Fruit fly (Drosophila melanogaster) whole organism, embryonic: ENCODE results near the gene CG13921.
A peak's percentile ranks its signal among the peaks of the same experiment; 100 is the strongest.

ENCODE experiments used
- B-H2 ChIP-seq: fragments of 200-800 bp; sonication (Bioruptor generic); optimal IDR thresholded peaks from 2 replicates; lab custom pipeline; 2018; ENCODE audit warnings: missing biosample characterization, mild to moderate bottlenecking, missing genetic modification characterization
- CG10654 ChIP-seq: fragments of 200-800 bp; sonication (Bioruptor generic); optimal IDR thresholded peaks from 2 replicates; lab custom pipeline; 2016; ENCODE audit warnings: missing biosample characterization, missing genetic modification characterization
- CG13424 ChIP-seq: fragments of 200-800 bp; sonication (Bioruptor generic); optimal IDR thresholded peaks from 2 replicates; lab custom pipeline; 2019; ENCODE audit warnings: missing biosample characterization, mild to moderate bottlenecking, missing genetic modification characterization, moderate library complexity
- CG14965 ChIP-seq: fragments of 200-800 bp; sonication (Bioruptor generic); optimal IDR thresholded peaks from 2 replicates; lab custom pipeline; 2016; ENCODE audit warnings: missing biosample characterization, missing genetic modification characterization, borderline replicate concordance
- CG15601 ChIP-seq: fragments of 200-800 bp; sonication (Bioruptor generic); optimal IDR thresholded peaks from 3 replicates; lab custom pipeline; 2019; ENCODE audit warnings: missing biosample characterization, mild to moderate bottlenecking, missing genetic modification characterization, moderate library complexity
- CG15696 ChIP-seq: fragments of 200-800 bp; sonication (Bioruptor generic); optimal IDR thresholded peaks from 2 replicates; lab custom pipeline; 2019; ENCODE audit warnings: missing biosample characterization, mild to moderate bottlenecking, missing genetic modification characterization, moderate library complexity
- CG18619 ChIP-seq: fragments of 200-800 bp; sonication (Bioruptor generic); optimal IDR thresholded peaks from 3 replicates; lab custom pipeline; 2017; ENCODE audit warnings: missing biosample characterization, mild to moderate bottlenecking, missing genetic modification characterization
- CG2116 ChIP-seq: fragments of 200-800 bp; sonication (Bioruptor generic); optimal IDR thresholded peaks from 3 replicates; lab custom pipeline; 2018; ENCODE audit warnings: missing biosample characterization, mild to moderate bottlenecking, missing genetic modification characterization
- CG3065 ChIP-seq: fragments of 200-800 bp; sonication (Bioruptor generic); optimal IDR thresholded peaks from 2 replicates; lab custom pipeline; 2016; ENCODE audit warnings: missing biosample characterization, missing genetic modification characterization
- CG3281 ChIP-seq: fragments of 200-800 bp; sonication (Bioruptor generic); optimal IDR thresholded peaks from 3 replicates; lab custom pipeline; 2017; ENCODE audit warnings: missing biosample characterization, mild to moderate bottlenecking, missing genetic modification characterization
- CG33213 ChIP-seq: fragments of 200-800 bp; sonication (Bioruptor generic); optimal IDR thresholded peaks from 3 replicates; lab custom pipeline; 2016; ENCODE audit warnings: missing biosample characterization, missing genetic modification characterization
- CG4328 ChIP-seq: fragments of 200-800 bp; sonication (Bioruptor generic); optimal IDR thresholded peaks from 3 replicates; lab custom pipeline; 2017; ENCODE audit warnings: missing biosample characterization, missing genetic modification reagents, missing genetic modification characterization
- CG4404 ChIP-seq: fragments of 200-800 bp; sonication (Bioruptor generic); IDR thresholded peaks from 2 replicates; pipeline ENCODE4 v1.3.6; 2022; ENCODE audit warnings: missing biosample characterization, missing genetic modification characterization
- CG4730 ChIP-seq: fragments of 200-800 bp; sonication (Bioruptor generic); IDR thresholded peaks from 2 replicates; pipeline ENCODE4 v1.3.6; 2022; ENCODE audit warnings: missing biosample characterization, missing genetic modification characterization
- CG6791 ChIP-seq: fragments of 200-800 bp; sonication (Bioruptor generic); IDR thresholded peaks from 3 replicates; pipeline ENCODE4 v1.3.6; 2022; ENCODE audit warnings: missing biosample characterization, missing genetic modification characterization; ENCODE audit not compliant: partially characterized antibody
- CG7372 ChIP-seq: fragments of 200-800 bp; sonication (Bioruptor generic); IDR thresholded peaks from 2 replicates; pipeline ENCODE4 v1.3.6; 2022; ENCODE audit warnings: missing biosample characterization, missing genetic modification characterization
- CG9932 ChIP-seq: fragments of 200-800 bp; sonication (Bioruptor generic); IDR thresholded peaks from 2 replicates; pipeline ENCODE4 v1.3.6; 2022; ENCODE audit warnings: missing biosample characterization, missing genetic modification characterization
- Ets97D ChIP-seq: fragments of 200-800 bp; sonication (Bioruptor generic); optimal IDR thresholded peaks from 3 replicates; lab custom pipeline; 2016; ENCODE audit warnings: missing biosample characterization, missing genetic modification characterization
- Fer1 ChIP-seq: fragments of 200-800 bp; sonication (Bioruptor generic); optimal IDR thresholded peaks from 2 replicates; lab custom pipeline; 2017; ENCODE audit warnings: missing biosample characterization, mild to moderate bottlenecking, missing genetic modification characterization
- HLH3B ChIP-seq: fragments of 200-800 bp; sonication (Bioruptor generic); IDR thresholded peaks from 2 replicates; pipeline ENCODE4 v1.3.6; 2022; ENCODE audit warnings: missing biosample characterization, missing genetic modification characterization
- HmgD ChIP-seq: fragments of 200-800 bp; sonication (Bioruptor generic); optimal IDR thresholded peaks from 3 replicates; lab custom pipeline; 2016; ENCODE audit warnings: missing biosample characterization, missing genetic modification characterization
- Hr3 ChIP-seq: fragments of 200-800 bp; sonication (Bioruptor generic); optimal IDR thresholded peaks from 3 replicates; lab custom pipeline; 2016; ENCODE audit warnings: missing biosample characterization, missing genetic modification characterization
- Mad ChIP-seq: fragments of 200-800 bp; sonication (Bioruptor generic); optimal IDR thresholded peaks from 2 replicates; lab custom pipeline; 2016; ENCODE audit warnings: missing biosample characterization, missing genetic modification characterization
- Neu2 ChIP-seq: fragments of 200-800 bp; sonication (Bioruptor generic); optimal IDR thresholded peaks from 3 replicates; lab custom pipeline; 2016; ENCODE audit warnings: missing biosample characterization, missing genetic modification characterization, borderline replicate concordance
- Nf-YA ChIP-seq: fragments of 200-800 bp; sonication (Bioruptor generic); IDR thresholded peaks from 2 replicates; pipeline ENCODE4 v1.3.6; 2022; ENCODE audit warnings: missing biosample characterization, missing genetic modification characterization
- Sox100B ChIP-seq: fragments of 200-800 bp; sonication (Bioruptor generic); optimal IDR thresholded peaks from 3 replicates; lab custom pipeline; 2018; ENCODE audit warnings: missing biosample characterization, mild to moderate bottlenecking, missing genetic modification characterization
- Sox102F ChIP-seq: fragments of 200-800 bp; sonication (Bioruptor generic); optimal IDR thresholded peaks from 2 replicates; lab custom pipeline; 2018; ENCODE audit warnings: missing biosample characterization, mild to moderate bottlenecking, missing genetic modification characterization, moderate library complexity
- Usf ChIP-seq: fragments of 200-800 bp; sonication (Bioruptor generic); optimal IDR thresholded peaks from 2 replicates; lab custom pipeline; 2017; ENCODE audit warnings: missing genotype, missing biosample characterization, missing genetic modification characterization
- abd-A ChIP-seq: fragments of 200-800 bp; sonication (Bioruptor generic); optimal IDR thresholded peaks from 3 replicates; lab custom pipeline; 2019; ENCODE audit warnings: missing biosample characterization, mild to moderate bottlenecking, missing genetic modification characterization, moderate library complexity
- ara ChIP-seq: fragments of 200-800 bp; sonication (Bioruptor generic); IDR thresholded peaks from 2 replicates; pipeline ENCODE4 v1.3.6; 2022; ENCODE audit warnings: missing biosample characterization, missing genetic modification characterization
- bcd ChIP-seq: fragments of 200-800 bp; sonication (Bioruptor generic); optimal IDR thresholded peaks from 2 replicates; lab custom pipeline; 2017; ENCODE audit warnings: missing biosample characterization, mild to moderate bottlenecking, missing genetic modification characterization
- bigmax ChIP-seq: fragments of 200-800 bp; sonication (Bioruptor generic); optimal IDR thresholded peaks from 2 replicates; lab custom pipeline; 2018; ENCODE audit warnings: missing biosample characterization, mild to moderate bottlenecking, missing genetic modification characterization
- btn ChIP-seq: fragments of 200-800 bp; sonication (Bioruptor generic); optimal IDR thresholded peaks from 2 replicates; lab custom pipeline; 2016; ENCODE audit warnings: missing biosample characterization, missing genetic modification characterization
- chif ChIP-seq, 2 experiments: fragments of 200-800 bp; sonication (Bioruptor generic); optimal IDR thresholded peaks; 3 replicates each; lab custom pipeline; 2016; ENCODE audit warnings: missing biosample characterization in 2 of 2, missing genetic modification characterization in 2 of 2
- cwo ChIP-seq: fragments of 200-800 bp; sonication (Bioruptor generic); optimal IDR thresholded peaks from 3 replicates; lab custom pipeline; 2017; ENCODE audit warnings: missing biosample characterization, missing genetic modification characterization, mild to moderate bottlenecking, moderate library complexity, missing genetic modification reagents
- fu2 ChIP-seq: fragments of 200-800 bp; sonication (Bioruptor generic); optimal IDR thresholded peaks from 2 replicates; lab custom pipeline; 2016; ENCODE audit warnings: missing biosample characterization, missing genetic modification characterization
- jigr1 ChIP-seq: fragments of 200-800 bp; sonication (Bioruptor generic); IDR thresholded peaks from 3 replicates; pipeline ENCODE4 v1.3.6; 2022; ENCODE audit warnings: missing biosample characterization, missing genetic modification characterization
- kay ChIP-seq: fragments of 200-800 bp; sonication (Bioruptor generic); optimal IDR thresholded peaks from 2 replicates; lab custom pipeline; 2016; ENCODE audit warnings: missing biosample characterization, missing genetic modification characterization
- ken ChIP-seq: fragments of 200-800 bp; sonication (Bioruptor generic); IDR thresholded peaks from 3 replicates; pipeline ENCODE4 v1.3.6; 2022; ENCODE audit warnings: missing biosample characterization, missing genetic modification characterization
- mam ChIP-seq: fragments of 200-800 bp; sonication (Bioruptor generic); optimal IDR thresholded peaks from 3 replicates; lab custom pipeline; 2016; ENCODE audit warnings: missing biosample characterization, missing genetic modification characterization
- nau ChIP-seq: fragments of 200-800 bp; sonication (Bioruptor generic); optimal IDR thresholded peaks from 3 replicates; lab custom pipeline; 2017; ENCODE audit warnings: missing biosample characterization, mild to moderate bottlenecking, missing genetic modification characterization, missing genetic modification reagents
- nerfin-1 ChIP-seq: fragments of 200-800 bp; sonication (Bioruptor generic); optimal IDR thresholded peaks from 3 replicates; lab custom pipeline; 2019; ENCODE audit warnings: missing biosample characterization, mild to moderate bottlenecking, missing genetic modification characterization, moderate library complexity
- odd ChIP-seq: fragments of 200-800 bp; sonication (Bioruptor generic); optimal IDR thresholded peaks from 2 replicates; lab custom pipeline; 2017; ENCODE audit warnings: missing biosample characterization, mild to moderate bottlenecking, missing genetic modification characterization
- onecut ChIP-seq: fragments of 200-800 bp; sonication (Bioruptor generic); IDR thresholded peaks from 2 replicates; pipeline ENCODE4 v1.3.6; 2022; ENCODE audit warnings: missing biosample characterization, missing genetic modification characterization
- prd ChIP-seq, 3 experiments: fragments of >200 bp in 2 of 3; fragments of 200-800 bp in 1 of 3; sonication (Bioruptor generic) in 1 of 3; optimal IDR thresholded peaks in 2 of 3; IDR thresholded peaks in 1 of 3; 2 replicates in 2 of 3; 3 replicates in 1 of 3; pipeline versions ENCODE4 v1.3.6 to Lab custom; 2017 to 2022; ENCODE audit warnings: missing biosample characterization in 1 of 3, missing genetic modification characterization in 1 of 3
- ranshi ChIP-seq: fragments of 200-800 bp; sonication (Bioruptor generic); IDR thresholded peaks from 2 replicates; pipeline ENCODE4 v1.3.6; 2022; ENCODE audit warnings: missing biosample characterization, missing genetic modification characterization
- ttk ChIP-seq: fragments of 200-800 bp; sonication (Bioruptor generic); IDR thresholded peaks from 2 replicates; pipeline ENCODE4 v2.1.2; 2022; ENCODE audit warnings: missing biosample characterization, missing genetic modification characterization
- tx ChIP-seq: fragments of 200-800 bp; sonication (Bioruptor generic); optimal IDR thresholded peaks from 2 replicates; lab custom pipeline; 2016; ENCODE audit warnings: missing biosample characterization, missing genetic modification characterization

CG13921 gene

dm6 chr3L:1746338-1747199 is at the start of gene CG13921 (continued):
- TF ChIP-seq Usf (GFP tag; lab: Kevin White, UChicago) (peak; percentile 99), Fer1 (GFP tag; lab: Kevin White, UChicago) (peak; percentile 97), Neu2 (GFP tag; lab: Kevin White, UChicago) (peak; percentile 99), cwo (GFP tag; lab: Kevin White, UChicago) (peak; percentile 95), Sox100B (GFP tag; lab: Kevin White, UChicago) (peak; percentile 97), CG13424 (peak; percentile 99), nau (GFP tag; lab: Kevin White, UChicago) (no peak), CG33213 (peak; percentile 99), HLH3B (GFP tag; lab: Robert Waterston, UW) (peak; percentile 99), Mad (GFP tag; lab: Kevin White, UChicago) (peak; percentile 99), CG14965 (GFP tag; lab: Kevin White, UChicago) (peak; percentile 93), prd (optimal IDR thresholded peaks at IDR 0.05; lab: Kevin White, UChicago) (no peak), prd (GFP tag; IDR thresholded peaks at IDR 0.05; lab: Robert Waterston, UW) (peak; percentile 100), CG3065 (GFP tag; lab: Kevin White, UChicago) (peak; percentile 98), CG10654 (GFP tag; lab: Kevin White, UChicago) (peak; percentile 99), ttk (GFP tag; lab: Robert Waterston, UW) (peak; percentile 99), HmgD (GFP tag; lab: Kevin White, UChicago) (peak; percentile 96), CG15696 (peak; percentile 100), abd-A (tag; lab: Kevin White, UChicago) (peak; percentile 69), CG15601 (peak; percentile 97), B-H2 (GFP tag; lab: Kevin White, UChicago) (peak; percentile 80), CG9932 (GFP tag; lab: Robert Waterston, UW) (peak; percentile 99), jigr1 (GFP tag; lab: Robert Waterston, UW) (peak; percentile 98), Hr3 (peak; percentile 98), onecut (GFP tag; lab: Robert Waterston, UW) (peak; percentile 99), bigmax (peak; percentile 63), ranshi (peak; percentile 99), CG2116 (GFP tag; lab: Kevin White, UChicago) (peak; percentile 86), fu2 (GFP tag; lab: Kevin White, UChicago) (peak; percentile 97), CG6791 (no peak), tx (GFP tag; lab: Kevin White, UChicago) (peak; percentile 98), btn (GFP tag; lab: Kevin White, UChicago) (peak; percentile 99), chif (GFP tag; optimal IDR thresholded peaks at IDR 0.05; lab: Kevin White, UChicago) (peak; percentile 99 to 100), bcd (GFP tag; lab: Kevin White, UChicago) (peak; percentile 99), nerfin-1 (tag; lab: Kevin White, UChicago) (peak; percentile 98), Nf-YA (GFP tag; lab: Robert Waterston, UW) (peak; percentile 98), Ets97D (peak; percentile 95), CG4328 (peak; percentile 95), odd (GFP tag; lab: Kevin White, UChicago) (peak; percentile 97), CG4730 (GFP tag; lab: Robert Waterston, UW) (peak; percentile 99), CG3281 (GFP tag; lab: Kevin White, UChicago) (peak; percentile 97), CG18619 (peak; percentile 98), CG7372 (GFP tag; lab: Robert Waterston, UW) (peak; percentile 99), ara (peak; percentile 100), kay (GFP tag; lab: Kevin White, UChicago) (no peak), Sox102F (peak; percentile 98), CG4404 (GFP tag; lab: Robert Waterston, UW) (peak; percentile 99), mam (peak; percentile 99), ken (GFP tag; lab: Robert Waterston, UW) (peak; percentile 99)
